Fruit fly (Drosophila melanogaster): ENCODE results near the gene lectin-37Da.

lectin-37Da gene

dm6 chr2L:19423467-19424122 is 5.5 kb downstream of the lectin-37Da start, which contains the start of the genes Alp12 and CG13085 (continued):
- TF ChIP-seq dsx (GFP tag; optimal IDR thresholded peaks at IDR 0.05; ENCODE audit: poor library complexity, severe bottlenecking) (peak; percentile 91), Eip93F (GFP tag; optimal IDR thresholded peaks at IDR 0.05) (peak; percentile 83), CG3032 (tag; optimal IDR thresholded peaks at IDR 0.05) (peak; percentile 93), Blimp-1 (GFP tag; optimal IDR thresholded peaks at IDR 0.05) (peak; percentile 86), CG6276 (GFP tag; optimal IDR thresholded peaks at IDR 0.05) (peak; percentile 99), CG6808 (GFP tag; optimal IDR thresholded peaks at IDR 0.05) (peak; percentile 94), Gug (GFP tag; IDR thresholded peaks at IDR 0.05) (peak; percentile 97), ss (GFP tag; optimal IDR thresholded peaks at IDR 0.05) (peak; percentile 89 to 90)

DNA sequence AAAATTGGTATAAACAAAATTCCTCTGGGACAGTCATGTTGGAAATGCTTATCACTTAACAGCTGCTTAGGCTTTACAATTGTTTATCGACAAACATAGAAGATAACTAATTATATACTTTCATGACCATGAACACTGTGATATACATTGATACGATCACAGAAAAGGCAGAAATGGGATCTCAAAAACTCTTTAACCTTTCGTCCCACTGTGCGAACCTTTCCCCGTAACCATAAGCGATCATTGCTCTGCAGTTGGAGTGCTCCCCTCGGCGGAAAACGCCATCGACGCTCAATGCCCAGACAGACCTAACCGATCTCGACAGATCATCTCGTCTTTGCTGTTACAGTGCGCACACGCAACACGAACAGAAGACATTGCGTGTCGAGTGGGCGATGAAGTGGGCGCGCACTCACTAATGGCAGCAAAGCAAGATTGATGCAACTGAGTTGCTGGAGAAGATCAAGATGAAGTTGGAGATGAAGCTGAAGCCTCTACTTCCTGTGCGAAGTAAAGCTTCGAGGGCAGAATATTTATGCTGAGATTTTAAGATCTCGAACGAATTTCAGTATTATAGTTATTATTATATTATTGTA is 6.3 kb downstream of the lectin-37Da start:
- TF ChIP-seq Hr4 (GFP tag; optimal IDR thresholded peaks at IDR 0.05), result peak; percentile 3
- TF ChIP-seq CG6808 (GFP tag; optimal IDR thresholded peaks at IDR 0.05), result no peak
- peak; percentile 17 for TF ChIP-seq dsx (GFP tag; optimal IDR thresholded peaks at IDR 0.05; ENCODE audit: poor library complexity, severe bottlenecking)
- peak; percentile 57; the same call in 2 of the 3 replicates for TF ChIP-seq eg (GFP tag; IDR thresholded peaks at IDR 0.05)
- no peak for TF ChIP-seq CG9139 (GFP tag; optimal IDR thresholded peaks at IDR 0.05)
- 0 out of 3 replicates have a peak, but pooled peaks have one; percentile 26 for TF ChIP-seq CG6163 (GFP tag; IDR thresholded peaks at IDR 0.05)
- TF ChIP-seq CG1621 (tag; optimal IDR thresholded peaks at IDR 0.05), result no peak
- no peak for TF ChIP-seq CG32006 (GFP tag; optimal IDR thresholded peaks at IDR 0.05)
- TF ChIP-seq fd59A (GFP tag; optimal IDR thresholded peaks at IDR 0.05), result no peak
- TF ChIP-seq Gug (GFP tag; IDR thresholded peaks at IDR 0.05), result peak; percentile 28; the same call in 1 of the 2 replicates
- TF ChIP-seq topi (GFP tag; optimal IDR thresholded peaks at IDR 0.05), result peak; percentile 1
- peak in 1 of 2 experiments; percentile 88 for TF ChIP-seq ss (GFP tag; optimal IDR thresholded peaks at IDR 0.05)
- TF ChIP-seq Eip75B (GFP tag; optimal IDR thresholded peaks at IDR 0.05), result no peak
- TF ChIP-seq vri (GFP tag; optimal IDR thresholded peaks at IDR 0.05), result no peak
- no peak for TF ChIP-seq Met (GFP tag; optimal IDR thresholded peaks at IDR 0.05)
- peak; percentile 32 for TF ChIP-seq svp (GFP tag)
- TF ChIP-seq CG4318 (GFP tag; optimal IDR thresholded peaks at IDR 0.05), result peak; percentile 5
- TF ChIP-seq Eip78C (GFP tag), result peak; percentile 77

DNA sequence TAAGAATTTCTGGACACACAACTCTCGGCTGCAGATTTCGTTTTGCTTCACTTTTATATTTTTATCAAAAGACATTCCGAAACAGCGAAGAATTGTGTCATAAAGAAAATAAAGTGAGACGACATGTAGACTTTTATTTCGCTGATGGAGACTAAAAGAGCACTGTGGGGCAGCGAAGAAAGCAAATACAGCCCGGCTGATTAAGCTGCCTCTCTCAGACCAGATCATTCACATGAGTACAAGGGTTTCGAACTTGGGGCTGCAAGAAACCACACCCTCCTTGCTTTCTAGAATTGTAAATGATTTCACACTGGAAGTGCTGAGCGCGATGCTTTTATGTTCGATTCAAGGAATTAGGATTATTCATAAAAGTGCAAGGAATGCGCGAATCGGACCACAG is 7.0 kb downstream of the lectin-37Da start:
- peak in 1 of 2 experiments; percentile 7 for TF ChIP-seq ss (GFP tag; optimal IDR thresholded peaks at IDR 0.05)
- TF ChIP-seq svp (GFP tag), result peak; percentile 80
- 0 out of 3 replicates have a peak, but pooled peaks have one; percentile 36 for TF ChIP-seq CG6163 (GFP tag; IDR thresholded peaks at IDR 0.05)
- TF ChIP-seq fkh (GFP tag; optimal IDR thresholded peaks at IDR 0.05), result no peak
- no peak for TF ChIP-seq CG6276 (GFP tag; optimal IDR thresholded peaks at IDR 0.05)
- peak; percentile 44 for TF ChIP-seq vri (GFP tag; optimal IDR thresholded peaks at IDR 0.05)
- TF ChIP-seq CG9139 (GFP tag; optimal IDR thresholded peaks at IDR 0.05), result peak; percentile 1

- TF ChIP-seq CG15336 (GFP tag; IDR thresholded peaks at IDR 0.05), result peak; percentile 57
- peak; percentile 73 for TF ChIP-seq esn (GFP tag; optimal IDR thresholded peaks at IDR 0.05)
- peak; percentile 66 for TF ChIP-seq net (GFP tag; optimal IDR thresholded peaks at IDR 0.05)
- peak; percentile 47 for TF ChIP-seq Ets21C (GFP tag; optimal IDR thresholded peaks at IDR 0.05)
- TF ChIP-seq Ets96B (tag; optimal IDR thresholded peaks at IDR 0.05), result peak; percentile 53
- TF ChIP-seq Eip75B (GFP tag; optimal IDR thresholded peaks at IDR 0.05), result peak; percentile 20
- peak; percentile 86 for TF ChIP-seq Eip78C (GFP tag)
- no peak for TF ChIP-seq Gug (GFP tag; IDR thresholded peaks at IDR 0.05)
- peak; percentile 62 for TF ChIP-seq vri (GFP tag; optimal IDR thresholded peaks at IDR 0.05)
- TF ChIP-seq CG10631 (GFP tag; optimal IDR thresholded peaks at IDR 0.05), result peak; percentile 16
- no peak for TF ChIP-seq Blimp-1 (GFP tag; optimal IDR thresholded peaks at IDR 0.05)
- peak; percentile 4 for TF ChIP-seq Sox15 (GFP tag; optimal IDR thresholded peaks at IDR 0.05)
- TF ChIP-seq Lpt (GFP tag; optimal IDR thresholded peaks at IDR 0.05), result no peak
- peak; percentile 28 for TF ChIP-seq CG11762 (GFP tag; optimal IDR thresholded peaks at IDR 0.05; ENCODE audit: insufficient read depth)
- TF ChIP-seq CG32006 (GFP tag; optimal IDR thresholded peaks at IDR 0.05), result peak; percentile 48
- TF ChIP-seq lz (GFP tag; optimal IDR thresholded peaks at IDR 0.05), result peak; percentile 50
- TF ChIP-seq CG6854 (GFP tag; optimal IDR thresholded peaks at IDR 0.05), result no peak
- peak; percentile 22 for TF ChIP-seq CG8319 (GFP tag; optimal IDR thresholded peaks at IDR 0.05)
- peak; percentile 41 for TF ChIP-seq CG1621 (tag; optimal IDR thresholded peaks at IDR 0.05)
- peak; percentile 6 for TF ChIP-seq CG6276 (GFP tag; optimal IDR thresholded peaks at IDR 0.05)
- TF ChIP-seq CG6163 (GFP tag; IDR thresholded peaks at IDR 0.05), result peak; percentile 71
- TF ChIP-seq Smox (GFP tag; optimal IDR thresholded peaks at IDR 0.05), result peak; percentile 68
- TF ChIP-seq Hr4 (GFP tag; optimal IDR thresholded peaks at IDR 0.05), result peak; percentile 54
- no peak for TF ChIP-seq fkh (GFP tag; optimal IDR thresholded peaks at IDR 0.05)
- peak; percentile 50 for TF ChIP-seq CG10669 (GFP tag; optimal IDR thresholded peaks at IDR 0.05)
- no peak for TF ChIP-seq CG16779 (tag; optimal IDR thresholded peaks at IDR 0.05)
- TF ChIP-seq eg (GFP tag; IDR thresholded peaks at IDR 0.05), result peak; percentile 59
- no peak for TF ChIP-seq Eip93F (GFP tag; optimal IDR thresholded peaks at IDR 0.05)
- TF ChIP-seq fd85E (GFP tag; optimal IDR thresholded peaks at IDR 0.05), result no peak
- peak; percentile 76 for TF ChIP-seq svp (GFP tag)
Measured at dm6 chr2L:19425765-19426329, 7.7 kb downstream of the lectin-37Da start.

Measured in whole organism, prepupa.